Worm (Caenorhabditis elegans) whole organism, mixed stage, embryonic: ENCODE data around the gene egal-1.

Experiments used
- M03D4.4 ChIP-seq: sonication (generic microtip); optimal IDR thresholded peaks from 2 replicates; lab custom pipeline; 2017; ENCODE audit warnings: mild to moderate bottlenecking, missing genetic modification characterization, missing compliant biosample characterization
- bed-3 ChIP-seq: fragments of 200-800 bp; sonication (Bioruptor generic); optimal IDR thresholded peaks from 3 replicates; lab custom pipeline; 2018; ENCODE audit warnings: mild to moderate bottlenecking, missing genetic modification characterization, moderate library complexity, missing compliant biosample characterization
- blmp-1 ChIP-seq: fragments of 150-350 bp; optimal IDR thresholded peaks from 2 replicates; lab custom pipeline; 2014; ENCODE audit warnings: missing biosample characterization, missing genetic modification characterization
- ceh-39 ChIP-seq: fragments of 150-350 bp; optimal IDR thresholded peaks from 2 replicates; lab custom pipeline; 2014; ENCODE audit warnings: missing biosample characterization, missing genetic modification characterization
- ceh-43 ChIP-seq: fragments of 200-800 bp; sonication (Bioruptor generic); optimal IDR thresholded peaks from 2 replicates; lab custom pipeline; 2018; ENCODE audit warnings: mild to moderate bottlenecking, missing genetic modification characterization, moderate library complexity, missing compliant biosample characterization
- ceh-83 ChIP-seq: fragments of 200-800 bp; sonication (Bioruptor generic); optimal IDR thresholded peaks from 2 replicates; lab custom pipeline; 2018; ENCODE audit warnings: mild to moderate bottlenecking, missing genetic modification characterization, missing compliant biosample characterization
- ces-1 ChIP-seq: fragments of 150-350 bp; optimal IDR thresholded peaks from 2 replicates; lab custom pipeline; 2014; ENCODE audit warnings: missing biosample characterization, missing genetic modification reagents, missing genetic modification characterization
- cnd-1 ChIP-seq: fragments of 200-800 bp; sonication (Bioruptor generic); optimal IDR thresholded peaks from 2 replicates; lab custom pipeline; 2018; ENCODE audit warnings: mild to moderate bottlenecking, missing genetic modification characterization, missing compliant biosample characterization
- elt-1 ChIP-seq: sonication (generic microtip); optimal IDR thresholded peaks from 2 replicates; lab custom pipeline; 2017; ENCODE audit warnings: missing genetic modification characterization, mild to moderate bottlenecking, missing compliant biosample characterization, antibody characterized with exemption, moderate library complexity, borderline replicate concordance; ENCODE audit not compliant: insufficient read depth
- flh-1 ChIP-seq: fragments of 200-800 bp; sonication (Bioruptor generic); optimal IDR thresholded peaks from 2 replicates; lab custom pipeline; 2018; ENCODE audit warnings: mild to moderate bottlenecking, missing genetic modification characterization, moderate library complexity, missing compliant biosample characterization
- ham-2 ChIP-seq: fragments of 200-800 bp; sonication (Bioruptor generic); optimal IDR thresholded peaks from 2 replicates; lab custom pipeline; 2018; ENCODE audit warnings: mild to moderate bottlenecking, missing genetic modification characterization, missing compliant biosample characterization
- hlh-1 ChIP-seq: fragments of 150-350 bp; optimal IDR thresholded peaks from 2 replicates; lab custom pipeline; 2014; ENCODE audit warnings: missing biosample characterization, missing genetic modification reagents, missing genetic modification characterization
- lin-13 ChIP-seq: fragments of 150-350 bp; optimal IDR thresholded peaks from 2 replicates; lab custom pipeline; 2014; ENCODE audit warnings: missing biosample characterization, missing genetic modification characterization
- lin-32 ChIP-seq: fragments of 200-800 bp; sonication (Bioruptor generic); optimal IDR thresholded peaks from 2 replicates; lab custom pipeline; 2018; ENCODE audit warnings: mild to moderate bottlenecking, missing genetic modification characterization, missing compliant biosample characterization
- lsy-2 ChIP-seq: fragments of 150-350 bp; optimal IDR thresholded peaks from 2 replicates; lab custom pipeline; 2014; ENCODE audit warnings: missing biosample characterization, missing genetic modification characterization
- mab-5 ChIP-seq: fragments of 150-350 bp; optimal IDR thresholded peaks from 2 replicates; lab custom pipeline; 2014; ENCODE audit warnings: missing biosample characterization, missing genetic modification characterization
- mls-2 ChIP-seq: sonication (generic microtip); optimal IDR thresholded peaks from 2 replicates; lab custom pipeline; 2016; ENCODE audit warnings: mild to moderate bottlenecking, missing genetic modification characterization, moderate library complexity, missing compliant biosample characterization
- nhr-2 ChIP-seq: fragments of 150-350 bp; optimal IDR thresholded peaks from 2 replicates; lab custom pipeline; 2014; ENCODE audit warnings: missing biosample characterization, missing genetic modification characterization
- nhr-237 ChIP-seq: fragments of 150-350 bp; optimal IDR thresholded peaks from 2 replicates; lab custom pipeline; 2014; ENCODE audit warnings: missing biosample characterization, missing genetic modification characterization
- nhr-28 ChIP-seq: fragments of 150-350 bp; optimal IDR thresholded peaks from 2 replicates; lab custom pipeline; 2014; ENCODE audit warnings: missing biosample characterization, missing genetic modification characterization
- pha-4 ChIP-seq: fragments of 150-350 bp; optimal IDR thresholded peaks from 2 replicates; lab custom pipeline; 2018; ENCODE audit warnings: missing biosample characterization, missing genetic modification reagents, missing genetic modification characterization
- sem-2 ChIP-seq: fragments of 200-800 bp; sonication (Bioruptor generic); optimal IDR thresholded peaks from 2 replicates; lab custom pipeline; 2018; ENCODE audit warnings: mild to moderate bottlenecking, missing genetic modification characterization, missing compliant biosample characterization
- snpc-4 ChIP-seq: fragments of 150-350 bp; optimal IDR thresholded peaks from 2 replicates; lab custom pipeline; 2014; ENCODE audit warnings: missing biosample characterization, missing genetic modification characterization
- sptf-1 ChIP-seq: sonication (generic microtip); optimal IDR thresholded peaks from 2 replicates; lab custom pipeline; 2017; ENCODE audit warnings: mild to moderate bottlenecking, missing genetic modification characterization, moderate library complexity, missing compliant biosample characterization
- tbx-8 ChIP-seq: fragments of 200-800 bp; sonication (Bioruptor generic); optimal IDR thresholded peaks from 2 replicates; lab custom pipeline; 2018; ENCODE audit warnings: mild to moderate bottlenecking, missing genetic modification characterization, moderate library complexity, missing compliant biosample characterization
- unc-120 ChIP-seq: sonication (generic microtip); optimal IDR thresholded peaks from 2 replicates; lab custom pipeline; 2017; ENCODE audit warnings: missing genetic modification characterization, missing compliant biosample characterization; ENCODE audit not compliant: poor library complexity, severe bottlenecking
- unc-39 ChIP-seq: fragments of 150-350 bp; optimal IDR thresholded peaks from 2 replicates; lab custom pipeline; 2014; ENCODE audit warnings: missing biosample characterization, missing genetic modification characterization
- unc-62 ChIP-seq: fragments of 150-350 bp; optimal IDR thresholded peaks from 2 replicates; lab custom pipeline; 2014; ENCODE audit warnings: missing biosample characterization, missing genetic modification reagents, missing genetic modification characterization
- ztf-11 ChIP-seq: fragments of 150-350 bp; optimal IDR thresholded peaks from 2 replicates; lab custom pipeline; 2014; ENCODE audit warnings: missing biosample characterization, missing genetic modification characterization

The egal-1 gene

ce11 chrIV:5839178-5839577 lies 14.6 kb downstream of the egal-1 start, which contains the start of gene C06E7.2:
Gene C06E7.2, plus strand, starts transcription at chrIV:5839478.
- no peak for TF ChIP-seq ztf-11 (tag; lab: Kevin White, UChicago)
- no peak for TF ChIP-seq nhr-2 (tag; lab: Kevin White, UChicago)
- TF ChIP-seq snpc-4 (tag; lab: Kevin White, UChicago) = no peak
- no peak for TF ChIP-seq hlh-1 (tag; lab: Kevin White, UChicago)
- TF ChIP-seq M03D4.4 (tag; lab: Kevin White, UChicago) = no peak
- TF ChIP-seq lin-13 (tag; lab: Kevin White, UChicago) = no peak
- TF ChIP-seq nhr-237 (tag; lab: Kevin White, UChicago) = no peak
- no peak for TF ChIP-seq elt-1 (tag; lab: Kevin White, UChicago)
- no peak for TF ChIP-seq ceh-83 (GFP tag; lab: Kevin White, UChicago)
- no peak for TF ChIP-seq unc-62 (GFP tag; lab: Kevin White, UChicago)
- no peak for TF ChIP-seq ham-2 (GFP tag; lab: Kevin White, UChicago)
- no peak for TF ChIP-seq lsy-2 (tag; lab: Kevin White, UChicago)
- no peak for TF ChIP-seq bed-3 (GFP tag; lab: Kevin White, UChicago)
- TF ChIP-seq flh-1 (GFP tag; lab: Kevin White, UChicago) = no peak

ce11 chrIV:5842905-5843304 lies 18.3 kb downstream of the egal-1 start:
- no peak for TF ChIP-seq lin-13 (tag; lab: Kevin White, UChicago)
- TF ChIP-seq tbx-8 (GFP tag; lab: Kevin White, UChicago) = no peak
- TF ChIP-seq snpc-4 (tag; lab: Kevin White, UChicago) = no peak
- no peak for TF ChIP-seq unc-62 (GFP tag; lab: Kevin White, UChicago)
- TF ChIP-seq sem-2 = no peak
- no peak for TF ChIP-seq cnd-1
- no peak for TF ChIP-seq elt-1 (tag; lab: Kevin White, UChicago)
- TF ChIP-seq ceh-39 = no peak
- no peak for TF ChIP-seq mab-5
- no peak for TF ChIP-seq ceh-43 (GFP tag; lab: Kevin White, UChicago)
- no peak for TF ChIP-seq nhr-28 (tag; lab: Kevin White, UChicago)
- TF ChIP-seq bed-3 (GFP tag; lab: Kevin White, UChicago) = no peak
- no peak for TF ChIP-seq blmp-1 (tag; lab: Kevin White, UChicago)
- TF ChIP-seq nhr-2 (tag; lab: Kevin White, UChicago) = no peak
- TF ChIP-seq unc-120 (tag; lab: Kevin White, UChicago) = no peak

ce11 chrIV:5846269-5846668 lies 21.7 kb downstream of the egal-1 start, which contains the start of gene sams-4:
Gene sams-4, minus strand, starts transcription at chrIV:5846369.
- TF ChIP-seq blmp-1 (tag; lab: Kevin White, UChicago) (no peak), lsy-2 (tag; lab: Kevin White, UChicago) (no peak), sptf-1 (tag; lab: Kevin White, UChicago) (no peak), mab-5 (no peak), unc-120 (tag; lab: Kevin White, UChicago) (no peak), lin-32 (no peak), nhr-237 (tag; lab: Kevin White, UChicago) (no peak), mls-2 (tag; lab: Kevin White, UChicago) (no peak), ceh-83 (GFP tag; lab: Kevin White, UChicago) (no peak), cnd-1 (no peak), sem-2 (no peak), unc-39 (tag; lab: Kevin White, UChicago) (no peak), pha-4 (tag; lab: Kevin White, UChicago) (no peak), ceh-43 (GFP tag; lab: Kevin White, UChicago) (no peak), lin-13 (tag; lab: Kevin White, UChicago) (no peak), snpc-4 (tag; lab: Kevin White, UChicago) (no peak)

- peak; percentile 46 for TF ChIP-seq ces-1 (GFP tag; lab: Kevin White, UChicago)
- TF ChIP-seq bed-3 (GFP tag; lab: Kevin White, UChicago) = no peak
- peak; percentile 98 for TF ChIP-seq hlh-1 (tag; lab: Kevin White, UChicago)
- TF ChIP-seq lin-13 (tag; lab: Kevin White, UChicago) = peak; percentile 26
- peak; percentile 5 for TF ChIP-seq lsy-2 (tag; lab: Kevin White, UChicago)
These were observed 23.6 kb downstream of the egal-1 start, which contains the start of gene sams-3 for ce11 chrIV:5847986-5848707. Gene sams-3, plus strand, starts transcription at chrIV:5848657.
